Fruit fly (Drosophila melanogaster) whole organism: Measurements from ENCODE around the gene CG7675.

Experiments used
- CG8478 ChIP-seq: fragments of >200 bp; optimal IDR thresholded peaks from 2 replicates; lab custom pipeline; 2018; ENCODE audit warnings: inconsistent platforms
- Dll ChIP-seq: fragments of >200 bp; optimal IDR thresholded peaks from 2 replicates; lab custom pipeline; 2017
- usp ChIP-seq: fragments of >200 bp; optimal IDR thresholded peaks from 2 replicates; lab custom pipeline; 2017; ENCODE audit warnings: missing biosample characterization, missing genetic modification characterization, mixed read lengths

DNA sequence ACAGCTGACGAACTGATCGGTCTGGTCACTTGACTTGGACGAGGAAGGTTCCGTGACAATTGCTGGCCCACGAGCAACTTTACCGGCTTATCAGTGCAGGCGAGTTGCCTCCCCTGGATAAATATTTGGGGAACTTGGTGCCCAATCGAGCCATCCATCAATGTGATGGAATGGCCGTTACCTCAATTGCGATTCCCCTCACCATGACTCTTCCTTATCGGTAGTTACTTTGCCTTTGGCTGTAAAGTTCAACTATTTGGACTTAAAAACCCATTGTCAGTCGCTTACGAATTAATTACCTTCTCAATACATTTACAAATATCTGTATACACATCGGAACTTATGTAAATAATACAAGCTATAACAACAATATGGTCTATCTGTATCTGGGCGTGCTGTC, 8.8 kb upstream of the CG7675 start, which contains the start of gene Vha100-4:
- TF ChIP-seq usp (GFP tag; lab: Kevin White, UChicago) = no peak
- TF ChIP-seq CG8478 (lab: Kevin White, UChicago) = no peak
- no peak for TF ChIP-seq Dll (lab: Kevin White, UChicago)
